Fruit fly (Drosophila melanogaster) whole organism, embryonic: ENCODE measurements around the gene FoxL1.

Experiments
- Asciz ChIP-seq: fragments of 200-800 bp; sonication (Bioruptor generic); optimal IDR thresholded peaks from 2 replicates; lab custom pipeline; 2017; ENCODE audit warnings: missing biosample characterization, mild to moderate bottlenecking, missing genetic modification characterization, missing genetic modification reagents
- Bteb2 ChIP-seq: fragments of 200-800 bp; sonication (Bioruptor generic); optimal IDR thresholded peaks from 2 replicates; lab custom pipeline; 2016; ENCODE audit warnings: missing biosample characterization, missing genetic modification characterization
- C15 ChIP-seq: fragments of 200-800 bp; sonication (Bioruptor generic); IDR thresholded peaks from 3 replicates; pipeline ENCODE4 v1.3.6; 2022; ENCODE audit warnings: missing biosample characterization, missing genetic modification characterization
- CG10274 ChIP-seq: fragments of 200-800 bp; sonication (Bioruptor generic); optimal IDR thresholded peaks from 3 replicates; lab custom pipeline; 2017; ENCODE audit warnings: missing biosample characterization, mild to moderate bottlenecking, missing genetic modification characterization
- CG10979 ChIP-seq: fragments of 200-800 bp; sonication (Bioruptor generic); optimal IDR thresholded peaks from 2 replicates; lab custom pipeline; 2018; ENCODE audit warnings: missing biosample characterization, mild to moderate bottlenecking, missing genetic modification characterization, moderate library complexity
- CG11247 ChIP-seq: fragments of 200-800 bp; sonication (Bioruptor generic); IDR thresholded peaks from 2 replicates; pipeline ENCODE4 v1.3.6; 2022; ENCODE audit warnings: missing biosample characterization, missing genetic modification characterization
- CG12236 ChIP-seq: fragments of 200-800 bp; sonication (Bioruptor generic); optimal IDR thresholded peaks from 2 replicates; lab custom pipeline; 2016; ENCODE audit warnings: missing biosample characterization, missing genetic modification characterization
- CG13123 ChIP-seq: fragments of 200-800 bp; sonication (Bioruptor generic); optimal IDR thresholded peaks from 2 replicates; lab custom pipeline; 2016; ENCODE audit warnings: missing biosample characterization, missing genetic modification characterization
- CG14441 ChIP-seq: fragments of 200-800 bp; sonication (Bioruptor generic); IDR thresholded peaks from 2 replicates; pipeline ENCODE4 v1.3.6; 2022; ENCODE audit warnings: missing biosample characterization, missing genetic modification characterization
- CG15073 ChIP-seq: fragments of 200-800 bp; sonication (Bioruptor generic); optimal IDR thresholded peaks from 2 replicates; lab custom pipeline; 2016; ENCODE audit warnings: missing biosample characterization, missing genetic modification characterization
- CG17186 ChIP-seq: fragments of 200-800 bp; sonication (Bioruptor generic); optimal IDR thresholded peaks from 3 replicates; lab custom pipeline; 2017; ENCODE audit warnings: missing biosample characterization, missing genetic modification reagents, missing genetic modification characterization
- CG18599 ChIP-seq: fragments of 200-800 bp; sonication (Bioruptor generic); optimal IDR thresholded peaks from 3 replicates; lab custom pipeline; 2017; ENCODE audit warnings: missing biosample characterization, missing genetic modification characterization, mild to moderate bottlenecking, moderate library complexity, missing genetic modification reagents
- CG31388 ChIP-seq: fragments of 200-800 bp; sonication (Bioruptor generic); optimal IDR thresholded peaks from 2 replicates; lab custom pipeline; 2016; ENCODE audit warnings: missing biosample characterization, missing genetic modification characterization
- CG32772 ChIP-seq: fragments of 200-800 bp; sonication (Bioruptor generic); IDR thresholded peaks from 2 replicates; pipeline ENCODE4 v1.3.6; 2022; ENCODE audit warnings: missing biosample characterization, missing genetic modification characterization
- CG43689 ChIP-seq: fragments of 200-800 bp; sonication (Bioruptor generic); IDR thresholded peaks from 2 replicates; pipeline ENCODE4 v1.3.6; 2022; ENCODE audit warnings: missing biosample characterization, missing genetic modification characterization
- CG5245 ChIP-seq: fragments of 200-800 bp; sonication (Bioruptor generic); optimal IDR thresholded peaks from 3 replicates; lab custom pipeline; 2016; ENCODE audit warnings: missing biosample characterization, missing genetic modification characterization
- CG6175 ChIP-seq: fragments of 200-800 bp; sonication (Bioruptor generic); IDR thresholded peaks from 3 replicates; pipeline ENCODE4 v1.3.6; 2022; ENCODE audit warnings: missing biosample characterization, missing genetic modification characterization
- CG6791 ChIP-seq: fragments of 200-800 bp; sonication (Bioruptor generic); IDR thresholded peaks from 3 replicates; pipeline ENCODE4 v1.3.6; 2022; ENCODE audit warnings: missing biosample characterization, missing genetic modification characterization; ENCODE audit not compliant: partially characterized antibody
- CG9797 ChIP-seq: fragments of 200-800 bp; sonication (Bioruptor generic); optimal IDR thresholded peaks from 3 replicates; lab custom pipeline; 2018; ENCODE audit warnings: missing biosample characterization, mild to moderate bottlenecking, missing genetic modification characterization
- D19A ChIP-seq: fragments of 200-800 bp; optimal IDR thresholded peaks from 3 replicates; lab custom pipeline; 2019; ENCODE audit warnings: missing biosample characterization, mild to moderate bottlenecking, missing genetic modification characterization, moderate library complexity
- Dad ChIP-seq: fragments of 200-800 bp; sonication (Bioruptor generic); optimal IDR thresholded peaks from 3 replicates; lab custom pipeline; 2016; ENCODE audit warnings: missing biosample characterization, missing genetic modification characterization
- Dfd ChIP-seq, 2 experiments: fragments of >200 bp; optimal IDR thresholded peaks; 2 replicates each; lab custom pipeline; 2017; ENCODE audit warnings: missing biosample characterization in 2 of 2, missing genetic modification characterization in 2 of 2
- Dll ChIP-seq: fragments of 200-800 bp; sonication (Bioruptor generic); IDR thresholded peaks from 4 replicates; pipeline ENCODE4 v1.3.6; 2022; ENCODE audit warnings: missing biosample characterization, missing genetic modification characterization; ENCODE audit not compliant: partially characterized antibody
- Doc3 ChIP-seq: fragments of 200-800 bp; sonication (Bioruptor generic); IDR thresholded peaks from 3 replicates; pipeline ENCODE4 v1.3.6; 2022; ENCODE audit warnings: missing biosample characterization, missing genetic modification characterization; ENCODE audit not compliant: partially characterized antibody
- Fer2 ChIP-seq: fragments of 200-800 bp; sonication (Bioruptor generic); optimal IDR thresholded peaks from 2 replicates; lab custom pipeline; 2018; ENCODE audit warnings: missing biosample characterization, mild to moderate bottlenecking, missing genetic modification characterization, moderate library complexity
- Fer3 ChIP-seq: fragments of 200-800 bp; sonication (Bioruptor generic); optimal IDR thresholded peaks from 2 replicates; lab custom pipeline; 2018; ENCODE audit warnings: missing biosample characterization, mild to moderate bottlenecking, missing genetic modification characterization, moderate library complexity
- Hey ChIP-seq: fragments of 200-800 bp; sonication (Bioruptor generic); optimal IDR thresholded peaks from 3 replicates; lab custom pipeline; 2018; ENCODE audit warnings: missing biosample characterization, mild to moderate bottlenecking, missing genetic modification characterization
- NFAT ChIP-seq: fragments of 200-800 bp; sonication (Bioruptor generic); IDR thresholded peaks from 2 replicates; pipeline ENCODE4 v1.3.6; 2022; ENCODE audit warnings: missing biosample characterization, missing genetic modification characterization
- Neu2 ChIP-seq: fragments of 200-800 bp; sonication (Bioruptor generic); optimal IDR thresholded peaks from 3 replicates; lab custom pipeline; 2016; ENCODE audit warnings: missing biosample characterization, missing genetic modification characterization, borderline replicate concordance
- Sox102F ChIP-seq: fragments of 200-800 bp; sonication (Bioruptor generic); optimal IDR thresholded peaks from 2 replicates; lab custom pipeline; 2018; ENCODE audit warnings: missing biosample characterization, mild to moderate bottlenecking, missing genetic modification characterization, moderate library complexity
- amos ChIP-seq: fragments of 200-800 bp; sonication (Bioruptor generic); IDR thresholded peaks from 2 replicates; pipeline ENCODE4 v1.3.6; 2022; ENCODE audit warnings: missing biosample characterization, missing genetic modification characterization; ENCODE audit not compliant: partially characterized antibody
- ap ChIP-seq: fragments of 200-800 bp; sonication (Bioruptor generic); IDR thresholded peaks from 2 replicates; pipeline ENCODE4 v1.3.6; 2022; ENCODE audit warnings: missing biosample characterization, missing genetic modification characterization
- ara ChIP-seq: fragments of 200-800 bp; sonication (Bioruptor generic); IDR thresholded peaks from 2 replicates; pipeline ENCODE4 v1.3.6; 2022; ENCODE audit warnings: missing biosample characterization, missing genetic modification characterization
- ash1 ChIP-seq: fragments of 200-800 bp; sonication (Bioruptor generic); optimal IDR thresholded peaks from 2 replicates; lab custom pipeline; 2018; ENCODE audit warnings: missing biosample characterization, mild to moderate bottlenecking, missing genetic modification characterization
- cad ChIP-seq: fragments of >200 bp; optimal IDR thresholded peaks from 2 replicates; lab custom pipeline; 2017; ENCODE audit warnings: missing biosample characterization, missing genetic modification characterization
- disco-r ChIP-seq: fragments of 200-800 bp; sonication (Bioruptor generic); optimal IDR thresholded peaks from 2 replicates; lab custom pipeline; 2016; ENCODE audit warnings: missing biosample characterization, missing genetic modification characterization
- dm ChIP-seq: fragments of 200-800 bp; sonication (Bioruptor generic); optimal IDR thresholded peaks from 3 replicates; lab custom pipeline; 2016; ENCODE audit warnings: missing biosample characterization, missing genetic modification characterization
- exex ChIP-seq: fragments of 200-800 bp; sonication (Bioruptor generic); optimal IDR thresholded peaks from 4 replicates; lab custom pipeline; 2018; ENCODE audit warnings: missing biosample characterization, mild to moderate bottlenecking, missing genetic modification characterization, moderate library complexity
- eyg ChIP-seq: fragments of 200-800 bp; sonication (Bioruptor generic); optimal IDR thresholded peaks from 3 replicates; lab custom pipeline; 2016; ENCODE audit warnings: missing biosample characterization, missing genetic modification characterization
- gcm ChIP-seq: fragments of 200-800 bp; sonication (Bioruptor generic); optimal IDR thresholded peaks from 2 replicates; lab custom pipeline; 2019; ENCODE audit warnings: missing biosample characterization, mild to moderate bottlenecking, missing genetic modification characterization, moderate library complexity
- gem ChIP-seq: fragments of 200-800 bp; sonication (Bioruptor generic); optimal IDR thresholded peaks from 2 replicates; lab custom pipeline; 2019; ENCODE audit warnings: missing biosample characterization, mild to moderate bottlenecking, missing genetic modification characterization, moderate library complexity
- h ChIP-seq: fragments of >200 bp; optimal IDR thresholded peaks from 2 replicates; lab custom pipeline; 2017
- jing ChIP-seq: fragments of 200-800 bp; sonication (Bioruptor generic); optimal IDR thresholded peaks from 2 replicates; lab custom pipeline; 2018; ENCODE audit warnings: missing biosample characterization, mild to moderate bottlenecking, missing genetic modification characterization
- lmd ChIP-seq: fragments of 200-800 bp; sonication (Bioruptor generic); IDR thresholded peaks from 2 replicates; pipeline ENCODE4 v1.3.6; 2022; ENCODE audit warnings: missing biosample characterization, missing genetic modification characterization
- maf-S ChIP-seq: fragments of 200-800 bp; sonication (Bioruptor generic); optimal IDR thresholded peaks from 2 replicates; lab custom pipeline; 2016; ENCODE audit warnings: missing biosample characterization, missing genetic modification characterization
- run ChIP-seq: fragments of 200-800 bp; sonication (Bioruptor generic); optimal IDR thresholded peaks from 3 replicates; lab custom pipeline; 2018; ENCODE audit warnings: missing biosample characterization, mild to moderate bottlenecking, missing genetic modification characterization
- sd ChIP-seq: fragments of 200-800 bp; sonication (Bioruptor generic); optimal IDR thresholded peaks from 3 replicates; lab custom pipeline; 2018; ENCODE audit warnings: missing biosample characterization, mild to moderate bottlenecking, missing genetic modification characterization, moderate library complexity
- seq ChIP-seq: fragments of 200-800 bp; sonication (Bioruptor generic); IDR thresholded peaks from 2 replicates; pipeline ENCODE4 v1.3.6; 2022; ENCODE audit warnings: missing biosample characterization, missing genetic modification characterization
- sisA ChIP-seq: fragments of 200-800 bp; sonication (Bioruptor generic); IDR thresholded peaks from 2 replicates; pipeline ENCODE4 v1.3.6; 2022; ENCODE audit warnings: missing biosample characterization, missing genetic modification characterization
- zfh1 ChIP-seq: fragments of 200-800 bp; sonication (Bioruptor generic); IDR thresholded peaks from 3 replicates; pipeline ENCODE4 v1.3.6; 2022; ENCODE audit warnings: missing biosample characterization, missing genetic modification characterization

FoxL1 gene

DNA sequence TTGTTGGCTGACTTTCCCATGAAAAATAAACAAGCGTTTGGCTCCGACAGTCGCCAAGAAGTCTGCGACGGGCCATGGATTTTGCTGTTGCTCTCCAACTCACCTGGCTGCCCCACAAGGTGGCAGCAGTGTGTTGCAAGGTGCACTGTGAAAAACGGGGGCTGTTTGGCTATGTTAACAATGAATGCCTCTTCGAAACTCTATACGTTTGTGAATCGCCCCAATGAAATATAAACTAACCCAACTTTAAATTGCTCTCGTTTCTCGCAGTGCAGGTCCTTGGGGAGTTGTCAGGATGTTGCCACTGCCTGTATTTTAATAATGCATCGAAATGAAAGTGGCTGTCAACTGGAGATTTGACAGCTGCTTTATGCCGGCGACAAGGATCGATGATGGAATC, 4.3 kb upstream of the FoxL1 start (continued):
- TF ChIP-seq Sox102F: peak; percentile 25
- no peak for TF ChIP-seq CG14441 (GFP tag; lab: Robert Waterston, UW)
- TF ChIP-seq Hey (tag; lab: Kevin White, UChicago): no peak
- TF ChIP-seq CG6791 (GFP tag; lab: Robert Waterston, UW): no peak
- no peak for TF ChIP-seq cad (GFP tag; lab: Kevin White, UChicago)
- TF ChIP-seq C15 (GFP tag; lab: Robert Waterston, UW): no peak
- TF ChIP-seq CG5245 (GFP tag; lab: Kevin White, UChicago): no peak
- TF ChIP-seq CG17186 (GFP tag; lab: Kevin White, UChicago): no peak

- TF ChIP-seq maf-S (GFP tag; lab: Kevin White, UChicago): no peak
- TF ChIP-seq gcm (GFP tag; lab: Kevin White, UChicago): peak; percentile 12
- TF ChIP-seq CG11247 (GFP tag; lab: Robert Waterston, UW): no peak
- TF ChIP-seq Bteb2 (GFP tag; lab: Kevin White, UChicago): no peak
- no peak for TF ChIP-seq run (tag; lab: Kevin White, UChicago)
- TF ChIP-seq disco-r: no peak
- TF ChIP-seq Asciz (GFP tag; lab: Kevin White, UChicago): no peak
- no peak for TF ChIP-seq CG43689
- TF ChIP-seq Dfd (GFP tag; optimal IDR thresholded peaks at IDR 0.05; lab: Kevin White, UChicago): no peak
- TF ChIP-seq jing (GFP tag; lab: Kevin White, UChicago): peak; percentile 76
- TF ChIP-seq CG13123 (GFP tag; lab: Kevin White, UChicago): no peak
- TF ChIP-seq cad (GFP tag; lab: Kevin White, UChicago): no peak
- TF ChIP-seq Doc3 (GFP tag; lab: Robert Waterston, UW): no peak
- peak; percentile 74 for TF ChIP-seq CG32772 (GFP tag; lab: Robert Waterston, UW)
- TF ChIP-seq NFAT (GFP tag; lab: Robert Waterston, UW): 0 out of 2 replicates have a peak, but pooled peaks have one; percentile 31
- no peak for TF ChIP-seq CG18599 (GFP tag; lab: Kevin White, UChicago)
- peak; percentile 47 for TF ChIP-seq Dad (GFP tag; lab: Kevin White, UChicago)
- TF ChIP-seq CG6175 (GFP tag; lab: Robert Waterston, UW): no peak
- TF ChIP-seq D19A (tag; lab: Kevin White, UChicago): peak; percentile 51
- TF ChIP-seq gem (tag; lab: Kevin White, UChicago): peak; percentile 72
- TF ChIP-seq eyg (GFP tag; lab: Kevin White, UChicago): no peak
- TF ChIP-seq amos: no peak
- no peak for TF ChIP-seq CG9797 (GFP tag; lab: Kevin White, UChicago)
- TF ChIP-seq zfh1 (GFP tag; lab: Robert Waterston, UW): peak; percentile 90
- peak; percentile 79 for TF ChIP-seq sisA
- no peak for TF ChIP-seq exex
- TF ChIP-seq CG10979 (tag; lab: Kevin White, UChicago): peak; percentile 79
- peak; percentile 71 for TF ChIP-seq lmd (GFP tag; lab: Robert Waterston, UW)
- peak; percentile 90 for TF ChIP-seq ara (GFP tag; lab: Robert Waterston, UW)
- TF ChIP-seq dm: peak; percentile 10
- no peak for TF ChIP-seq h
- no peak for TF ChIP-seq Fer2 (tag; lab: Kevin White, UChicago)
- no peak for TF ChIP-seq CG10274 (GFP tag; lab: Kevin White, UChicago)
- peak; percentile 47; the same call in 1 of the 2 replicates for TF ChIP-seq ap (GFP tag; lab: Robert Waterston, UW)
- peak; percentile 11 for TF ChIP-seq Fer3 (tag; lab: Kevin White, UChicago)
- TF ChIP-seq CG12236 (GFP tag; lab: Kevin White, UChicago): peak; percentile 39
- TF ChIP-seq CG31388: peak; percentile 28
- TF ChIP-seq ash1 (GFP tag; lab: Kevin White, UChicago): no peak
- no peak for TF ChIP-seq Dll (GFP tag; lab: Robert Waterston, UW)
- no peak for TF ChIP-seq Neu2 (GFP tag; lab: Kevin White, UChicago)
- TF ChIP-seq seq: no peak
- no peak for TF ChIP-seq sd (tag; lab: Kevin White, UChicago)
- no peak for TF ChIP-seq CG15073 (GFP tag; lab: Kevin White, UChicago)
These were observed 1.9 kb upstream of the FoxL1 start for dm6 chr3L:4016754-4017153.
